Worm (Caenorhabditis elegans): Measurements from ENCODE around the gene B0464.9.

The B0464.9 gene

ce11 chrIII:9509764-9510370 lies 44.3 kb downstream of the B0464.9 start:
- peak; percentile 11 for TF ChIP-seq ceh-34 (tag; optimal IDR thresholded peaks at IDR 0.05)
- TF ChIP-seq pha-4 (tag; optimal IDR thresholded peaks at IDR 0.05) = no peak
- peak; percentile 81 for TF ChIP-seq unc-42 (tag; optimal IDR thresholded peaks at IDR 0.05)
- TF ChIP-seq ceh-45 (GFP tag; IDR thresholded peaks at IDR 0.05) = no peak
- no peak for TF ChIP-seq pag-3 (tag; optimal IDR thresholded peaks at IDR 0.05; ENCODE audit: borderline replicate concordance)
- TF ChIP-seq ama-1 (optimal IDR thresholded peaks at IDR 0.05) = no peak

- TF ChIP-seq unc-42 (tag; optimal IDR thresholded peaks at IDR 0.05) = no peak
- TF ChIP-seq pat-9 (tag; optimal IDR thresholded peaks at IDR 0.05) = no peak
- no peak for TF ChIP-seq ceh-22 (tag; optimal IDR thresholded peaks at IDR 0.05)
- TF ChIP-seq ref-2 (tag; optimal IDR thresholded peaks at IDR 0.05) = no peak
- TF ChIP-seq elt-2 (tag; optimal IDR thresholded peaks at IDR 0.05) = no peak
- TF ChIP-seq pha-2 (tag; optimal IDR thresholded peaks at IDR 0.05) = no peak
- TF ChIP-seq zip-5 (tag; optimal IDR thresholded peaks at IDR 0.05) = no peak
- TF ChIP-seq lin-11 (tag; optimal IDR thresholded peaks at IDR 0.05) = no peak
- TF ChIP-seq ets-4 (tag; optimal IDR thresholded peaks at IDR 0.05) = no peak
- no peak for TF ChIP-seq ceh-18 (tag; optimal IDR thresholded peaks at IDR 0.05)
- no peak for TF ChIP-seq unc-86 (tag; optimal IDR thresholded peaks at IDR 0.05)
- TF ChIP-seq ceh-6 (GFP tag; optimal IDR thresholded peaks at IDR 0.05) = no peak
- no peak for TF ChIP-seq eyg-1 (tag; optimal IDR thresholded peaks at IDR 0.05)
- TF ChIP-seq ama-1 (optimal IDR thresholded peaks at IDR 0.05) = no peak
- TF ChIP-seq sox-2 (GFP tag; IDR thresholded peaks at IDR 0.05) = no peak
- no peak for TF ChIP-seq gmeb-2 (tag; optimal IDR thresholded peaks at IDR 0.05)
- no peak for TF ChIP-seq K09A11.1 (tag; optimal IDR thresholded peaks at IDR 0.05; ENCODE audit: insufficient read depth)
Observed at ce11 chrIII:9511055-9511520, 45.5 kb downstream of the B0464.9 start, which contains the start of gene F55H2.5. Gene F55H2.5 (plus strand): TSS chrIII:9511470.

- TF ChIP-seq madf-2 (tag; optimal IDR thresholded peaks at IDR 0.05) = no peak
- TF ChIP-seq hlh-15 (tag; optimal IDR thresholded peaks at IDR 0.05) = no peak
- TF ChIP-seq ceh-30 (tag; optimal IDR thresholded peaks at IDR 0.05) = no peak
- no peak for TF ChIP-seq syd-9 (tag; optimal IDR thresholded peaks at IDR 0.05)
Observed at ce11 chrIII:9511660-9512059, 46.1 kb downstream of the B0464.9 start.

- TF ChIP-seq ttx-3 (tag; optimal IDR thresholded peaks at IDR 0.05) (no peak), pros-1 (tag; optimal IDR thresholded peaks at IDR 0.05) (no peak), ceh-9 (tag; optimal IDR thresholded peaks at IDR 0.05) (no peak), ztf-16 (tag; optimal IDR thresholded peaks at IDR 0.05) (no peak), unc-86 (tag; optimal IDR thresholded peaks at IDR 0.05) (no peak), F13H6.1 (tag; optimal IDR thresholded peaks at IDR 0.05) (no peak), ceh-30 (tag; optimal IDR thresholded peaks at IDR 0.05) (no peak), che-1 (tag; optimal IDR thresholded peaks at IDR 0.05) (no peak), mec-3 (tag; optimal IDR thresholded peaks at IDR 0.05; ENCODE audit: borderline replicate concordance) (no peak), dve-1 (tag; optimal IDR thresholded peaks at IDR 0.05) (no peak), fkh-6 (tag; optimal IDR thresholded peaks at IDR 0.05) (no peak), npax-4 (tag; optimal IDR thresholded peaks at IDR 0.05) (no peak), ceh-19 (GFP tag; optimal IDR thresholded peaks at IDR 0.05) (no peak)
Observed at ce11 chrIII:9513006-9513405, 47.4 kb downstream of the B0464.9 start.

ce11 chrIII:9513569-9513968 lies 48.0 kb downstream of the B0464.9 start, which contains the start of gene F55H2.8:
Gene F55H2.8 (plus strand): TSS chrIII:9513869.
- TF ChIP-seq unc-86 (tag; optimal IDR thresholded peaks at IDR 0.05) (no peak), fkh-10 (GFP tag; optimal IDR thresholded peaks at IDR 0.05) (no peak), ref-2 (tag; optimal IDR thresholded peaks at IDR 0.05) (no peak), fkh-6 (tag; optimal IDR thresholded peaks at IDR 0.05) (no peak), zip-5 (tag; optimal IDR thresholded peaks at IDR 0.05) (no peak), pqm-1 (tag; optimal IDR thresholded peaks at IDR 0.05) (no peak), dve-1 (tag; optimal IDR thresholded peaks at IDR 0.05) (no peak), gmeb-2 (tag; optimal IDR thresholded peaks at IDR 0.05) (no peak), F13H6.1 (tag; optimal IDR thresholded peaks at IDR 0.05) (no peak), ceh-14 (tag; optimal IDR thresholded peaks at IDR 0.05) (no peak), ceh-19 (GFP tag; optimal IDR thresholded peaks at IDR 0.05) (no peak), unc-3 (GFP tag; conservative IDR thresholded peaks at IDR 0.05) (no peak), unc-3 (tag; optimal IDR thresholded peaks at IDR 0.05) (no peak), ceh-18 (tag; optimal IDR thresholded peaks at IDR 0.05) (no peak), pha-2 (tag; optimal IDR thresholded peaks at IDR 0.05) (no peak), T23F11.4 (GFP tag; optimal IDR thresholded peaks at IDR 0.05) (no peak)
